Fruit fly (Drosophila melanogaster): ENCODE results near the gene tral.

tral gene

dm6 chr3L:12506963-12507552, 7.8 kb upstream of the tral start:
- TF ChIP-seq Snoo (tag; optimal IDR thresholded peaks at IDR 0.05) (no peak), fd96Ca (GFP tag; IDR thresholded peaks at IDR 0.05) (0 out of 3 replicates have a peak, but pooled peaks have one; percentile 14)

dm6 chr3L:12507571-12507970, 7.3 kb upstream of the tral start, which contains the start of gene CG10654:
Gene CG10654 (minus strand): TSS chr3L:12507840.
- no peak for TF ChIP-seq Snoo (tag; optimal IDR thresholded peaks at IDR 0.05)
- no peak for TF ChIP-seq CG12605 (GFP tag; IDR thresholded peaks at IDR 0.05)

dm6 chr3L:12515691-12516455, 1.0 kb downstream of the tral start:
- peak; percentile 80 for TF ChIP-seq CG13204 (GFP tag; optimal IDR thresholded peaks at IDR 0.05)
- peak; percentile 64 for TF ChIP-seq CG15710 (tag; optimal IDR thresholded peaks at IDR 0.05)
- peak; percentile 56 for TF ChIP-seq CG8159 (tag; optimal IDR thresholded peaks at IDR 0.05)
- TF ChIP-seq CG32121 (GFP tag; IDR thresholded peaks at IDR 0.05), result peak; percentile 70
- TF ChIP-seq CG12605 (GFP tag; IDR thresholded peaks at IDR 0.05), result peak; percentile 95
- TF ChIP-seq gl (tag; optimal IDR thresholded peaks at IDR 0.05), result peak; percentile 95
- 0 out of 2 replicates have a peak, but pooled peaks have one; percentile 26 for TF ChIP-seq rn (GFP tag; IDR thresholded peaks at IDR 0.05)
- peak; percentile 93 for TF ChIP-seq EcR (GFP tag; optimal IDR thresholded peaks at IDR 0.05)
- TF ChIP-seq CG9948 (tag; optimal IDR thresholded peaks at IDR 0.05), result peak; percentile 35
- peak; percentile 85 for TF ChIP-seq CG14655 (GFP tag; optimal IDR thresholded peaks at IDR 0.05)
- TF ChIP-seq fd96Ca (GFP tag; IDR thresholded peaks at IDR 0.05), result peak; percentile 68; the same call in 2 of the 3 replicates
- peak; percentile 52 for TF ChIP-seq D1 (tag; optimal IDR thresholded peaks at IDR 0.05)
- peak; percentile 82 for TF ChIP-seq CG8301 (tag; optimal IDR thresholded peaks at IDR 0.05)
- TF ChIP-seq CG4496 (GFP tag; IDR thresholded peaks at IDR 0.05), result peak; percentile 89
- peak; percentile 61 for TF ChIP-seq Pif1B (GFP tag; optimal IDR thresholded peaks at IDR 0.05)
- peak; percentile 68 for TF ChIP-seq CG34367 (tag; optimal IDR thresholded peaks at IDR 0.05)
- TF ChIP-seq Snoo (tag; optimal IDR thresholded peaks at IDR 0.05), result peak; percentile 7
- peak; percentile 49 for TF ChIP-seq CG17806 (tag; optimal IDR thresholded peaks at IDR 0.05)
- peak; percentile 80 for TF ChIP-seq Pif1A (GFP tag; optimal IDR thresholded peaks at IDR 0.05)
- TF ChIP-seq Ets98B (GFP tag; IDR thresholded peaks at IDR 0.05), result peak; percentile 84
- no peak for TF ChIP-seq CG10348 (GFP tag; IDR thresholded peaks at IDR 0.05)

DNA sequence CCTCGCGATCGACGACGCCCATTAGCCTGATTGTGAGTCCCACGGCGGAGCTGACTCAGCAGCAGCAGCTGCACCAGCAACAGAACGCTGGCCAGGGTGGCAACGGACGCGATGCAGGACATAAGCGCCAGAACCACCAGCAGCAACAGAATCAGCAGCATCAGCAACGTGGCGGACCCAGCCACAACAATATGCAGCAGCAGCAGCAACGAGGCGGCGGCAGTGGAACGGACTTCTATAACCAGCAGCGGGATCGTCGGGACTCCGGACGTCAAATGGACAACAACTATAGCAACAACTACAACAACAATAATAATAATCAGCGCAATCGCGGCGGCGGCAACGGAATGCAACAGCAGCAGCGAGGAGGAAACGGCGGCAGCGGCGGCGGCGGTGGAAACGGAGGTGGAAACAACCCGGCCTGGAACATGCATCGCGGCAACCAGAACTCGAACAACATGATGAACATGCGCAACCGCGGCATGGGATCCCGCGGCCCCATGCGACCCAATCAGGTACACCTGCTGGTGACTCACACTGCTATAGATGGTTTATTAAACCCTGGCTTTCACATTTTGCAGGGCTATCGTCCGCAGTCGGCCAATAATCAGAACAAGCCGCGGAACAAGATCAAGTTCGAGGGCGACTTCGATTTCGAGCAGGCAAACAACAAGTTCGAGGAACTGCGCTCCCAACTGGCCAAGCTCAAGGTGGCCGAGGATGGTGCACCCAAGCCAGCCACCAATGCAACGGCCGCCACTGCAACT, 2.8 kb downstream of the tral start:
- TF ChIP-seq CG8159 (tag; optimal IDR thresholded peaks at IDR 0.05) (no peak), EcR (GFP tag; optimal IDR thresholded peaks at IDR 0.05) (peak; percentile 91), Pif1A (GFP tag; optimal IDR thresholded peaks at IDR 0.05) (no peak), gl (tag; optimal IDR thresholded peaks at IDR 0.05) (no peak), Pif1B (GFP tag; optimal IDR thresholded peaks at IDR 0.05) (no peak)

DNA sequence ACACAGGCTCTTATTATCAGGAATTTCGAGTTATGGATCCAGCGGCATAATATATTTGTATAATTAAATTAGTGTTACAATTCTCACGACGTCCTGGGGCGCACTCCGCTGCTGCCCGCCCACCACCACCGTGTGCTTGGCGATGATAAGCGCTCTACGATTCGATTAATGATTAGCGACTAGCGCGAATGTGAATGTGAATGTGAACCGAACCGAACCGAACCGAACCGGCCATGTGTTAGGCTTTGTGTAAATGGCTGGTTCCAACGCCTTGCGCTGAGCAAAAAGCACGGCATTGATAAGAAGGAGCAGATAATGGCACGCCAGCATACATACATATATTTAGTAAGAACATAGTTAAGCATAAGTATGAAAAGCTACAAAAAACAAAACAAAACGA, 4.5 kb downstream of the tral start:
- no peak for TF ChIP-seq CG10348 (GFP tag; IDR thresholded peaks at IDR 0.05)
- no peak for TF ChIP-seq CG13204 (GFP tag; optimal IDR thresholded peaks at IDR 0.05)
- TF ChIP-seq D1 (tag; optimal IDR thresholded peaks at IDR 0.05), result no peak
- no peak for TF ChIP-seq CG9948 (tag; optimal IDR thresholded peaks at IDR 0.05)
- TF ChIP-seq CG32121 (GFP tag; IDR thresholded peaks at IDR 0.05), result no peak
- TF ChIP-seq fd96Ca (GFP tag; IDR thresholded peaks at IDR 0.05), result no peak
- TF ChIP-seq CG8159 (tag; optimal IDR thresholded peaks at IDR 0.05), result no peak

DNA sequence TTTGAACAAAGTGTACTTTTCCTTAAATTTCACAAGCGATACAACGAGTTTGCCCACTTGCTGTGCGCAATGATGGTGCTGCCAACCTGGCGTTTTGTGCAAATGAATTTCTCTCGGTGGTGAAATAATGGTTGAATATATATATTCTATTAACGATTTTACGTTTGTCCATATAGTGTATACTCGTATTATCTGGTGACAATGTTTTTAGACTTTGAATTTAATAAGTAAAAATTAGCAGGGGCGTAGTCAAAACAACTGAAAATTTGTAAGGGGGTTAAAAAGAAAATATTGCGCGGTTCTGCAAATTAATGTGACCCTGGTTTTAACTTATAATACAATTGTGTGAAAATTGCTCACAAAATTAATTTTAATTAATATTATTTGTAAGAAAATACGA, 9.1 kb downstream of the tral start, which contains the start of the genes ver and Gcn5:
TSS of gene ver (plus strand) at position 47 of the 400 bp plus-strand sequence.
TSS of gene Gcn5 (minus strand) at position 74 of the 400 bp plus-strand sequence.
- no peak for TF ChIP-seq D1 (tag; optimal IDR thresholded peaks at IDR 0.05)
- TF ChIP-seq CG4496 (GFP tag; IDR thresholded peaks at IDR 0.05), result peak; percentile 99
- TF ChIP-seq EcR (GFP tag; optimal IDR thresholded peaks at IDR 0.05), result peak; percentile 17
- TF ChIP-seq Snoo (tag; optimal IDR thresholded peaks at IDR 0.05), result peak; percentile 93
- peak; percentile 95 for TF ChIP-seq CG15710 (tag; optimal IDR thresholded peaks at IDR 0.05)
- peak; percentile 98 for TF ChIP-seq CG32121 (GFP tag; IDR thresholded peaks at IDR 0.05)
- TF ChIP-seq CG10348 (GFP tag; IDR thresholded peaks at IDR 0.05), result peak; percentile 90
- peak; percentile 95 for TF ChIP-seq CG8301 (tag; optimal IDR thresholded peaks at IDR 0.05)
- peak; percentile 98 for TF ChIP-seq Ets98B (GFP tag; IDR thresholded peaks at IDR 0.05)
- peak; percentile 96 for TF ChIP-seq fd96Ca (GFP tag; IDR thresholded peaks at IDR 0.05)
- peak; percentile 95 for TF ChIP-seq rn (GFP tag; IDR thresholded peaks at IDR 0.05)
- TF ChIP-seq CG12605 (GFP tag; IDR thresholded peaks at IDR 0.05), result peak; percentile 96
- peak; percentile 97 for TF ChIP-seq CG14655 (GFP tag; optimal IDR thresholded peaks at IDR 0.05)
- TF ChIP-seq CG17806 (tag; optimal IDR thresholded peaks at IDR 0.05), result peak; percentile 94
- peak; percentile 97 for TF ChIP-seq Pif1B (GFP tag; optimal IDR thresholded peaks at IDR 0.05)
- peak; percentile 91 for TF ChIP-seq CG34367 (tag; optimal IDR thresholded peaks at IDR 0.05)
- TF ChIP-seq gl (tag; optimal IDR thresholded peaks at IDR 0.05), result peak; percentile 83
- no peak for TF ChIP-seq CG13204 (GFP tag; optimal IDR thresholded peaks at IDR 0.05)
- TF ChIP-seq Pif1A (GFP tag; optimal IDR thresholded peaks at IDR 0.05), result peak; percentile 96
- TF ChIP-seq CG8159 (tag; optimal IDR thresholded peaks at IDR 0.05), result peak; percentile 92
- peak; percentile 93 for TF ChIP-seq CG9948 (tag; optimal IDR thresholded peaks at IDR 0.05)
